Worm (Caenorhabditis elegans) whole organism, young adult: ENCODE data around the gene F56H9.8.

Experiments used
- C17E4.6 ChIP-seq: fragments of 200-800 bp; sonication (Bioruptor generic); IDR thresholded peaks from 2 replicates; pipeline ENCODE4 v1.3.6; 2022; ENCODE audit warnings: missing genetic modification reagents, missing genetic modification characterization, missing compliant biosample characterization
- D2030.7 ChIP-seq: fragments of 200-800 bp; sonication (Bioruptor generic); IDR thresholded peaks from 2 replicates; pipeline ENCODE4 v1.3.6; 2022; ENCODE audit warnings: missing genetic modification reagents, missing genetic modification characterization, missing compliant biosample characterization

DNA sequence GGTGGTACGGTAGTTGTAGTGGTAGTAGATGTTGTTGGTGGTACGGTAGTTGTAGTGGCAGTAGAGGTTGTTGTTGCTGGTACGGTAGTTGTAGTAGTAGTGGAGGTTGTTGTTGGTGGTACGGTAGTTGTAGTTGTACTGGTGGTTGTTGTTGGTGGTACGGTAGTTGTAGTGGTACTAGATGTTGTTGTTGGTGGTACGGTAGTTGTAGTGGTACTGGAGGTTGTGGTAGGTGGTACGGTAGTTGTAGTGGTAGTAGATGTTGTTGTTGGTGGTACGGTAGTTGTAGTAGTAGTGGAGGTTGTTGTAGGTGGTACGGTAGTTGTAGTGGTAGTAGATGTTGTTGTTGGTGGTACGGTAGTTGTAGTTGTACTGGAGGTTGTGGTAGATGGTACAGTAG is 11.6 kb upstream of the F56H9.8 start:
- TF ChIP-seq C17E4.6 (no peak), D2030.7 (GFP tag; lab: Robert Waterston, UW) (no peak)
